Fruit fly (Drosophila melanogaster) whole organism, embryonic: Measurements from ENCODE around the gene CG14537.

ENCODE experiments used
- ATbp ChIP-seq: fragments of 200-800 bp; sonication (Bioruptor generic); optimal IDR thresholded peaks from 2 replicates; lab custom pipeline; 2017; ENCODE audit warnings: missing biosample characterization, mild to moderate bottlenecking, missing genetic modification characterization, missing genetic modification reagents
- Asciz ChIP-seq: fragments of 200-800 bp; sonication (Bioruptor generic); optimal IDR thresholded peaks from 2 replicates; lab custom pipeline; 2017; ENCODE audit warnings: missing biosample characterization, mild to moderate bottlenecking, missing genetic modification characterization, missing genetic modification reagents
- Atf6 ChIP-seq: fragments of 200-800 bp; sonication (Bioruptor generic); IDR thresholded peaks from 2 replicates; pipeline ENCODE4 v1.3.6; 2022; ENCODE audit warnings: missing biosample characterization, missing genetic modification characterization
- Blimp-1 ChIP-seq: fragments of 200-800 bp; sonication (Bioruptor generic); optimal IDR thresholded peaks from 3 replicates; lab custom pipeline; 2018; ENCODE audit warnings: missing biosample characterization, missing genetic modification characterization, mild to moderate bottlenecking, moderate library complexity, missing genetic modification reagents
- CG10431 ChIP-seq: fragments of 200-800 bp; sonication (Bioruptor generic); optimal IDR thresholded peaks from 3 replicates; lab custom pipeline; 2018; ENCODE audit warnings: missing biosample characterization, mild to moderate bottlenecking, missing genetic modification characterization
- CG11085 ChIP-seq: fragments of 200-800 bp; sonication (Bioruptor generic); IDR thresholded peaks from 2 replicates; pipeline ENCODE4 v1.3.6; 2022; ENCODE audit warnings: missing biosample characterization, missing genetic modification characterization
- CG12659 ChIP-seq: fragments of 200-800 bp; sonication (Bioruptor generic); optimal IDR thresholded peaks from 3 replicates; lab custom pipeline; 2017; ENCODE audit warnings: mild to moderate bottlenecking, missing biosample characterization, missing genetic modification reagents, missing genetic modification characterization
- CG1603 ChIP-seq: fragments of 200-800 bp; sonication (Bioruptor generic); optimal IDR thresholded peaks from 2 replicates; lab custom pipeline; 2019; ENCODE audit warnings: missing biosample characterization, mild to moderate bottlenecking, missing genetic modification characterization, moderate library complexity
- CG16779 ChIP-seq: fragments of 200-800 bp; sonication (Bioruptor generic); IDR thresholded peaks from 2 replicates; pipeline ENCODE4 v1.3.6; 2022; ENCODE audit warnings: missing biosample characterization, missing genetic modification characterization
- CG17568 ChIP-seq: fragments of 200-800 bp; sonication (Bioruptor generic); optimal IDR thresholded peaks from 2 replicates; lab custom pipeline; 2018; ENCODE audit warnings: missing biosample characterization, mild to moderate bottlenecking, missing genetic modification characterization, moderate library complexity
- CG2678 ChIP-seq: fragments of 200-800 bp; sonication (Bioruptor generic); optimal IDR thresholded peaks from 3 replicates; lab custom pipeline; 2019; ENCODE audit warnings: missing biosample characterization, mild to moderate bottlenecking, missing genetic modification characterization, moderate library complexity
- CG2875 ChIP-seq: fragments of 200-800 bp; sonication (Bioruptor generic); optimal IDR thresholded peaks from 2 replicates; lab custom pipeline; 2017; ENCODE audit warnings: missing biosample characterization, mild to moderate bottlenecking, missing genetic modification characterization, missing genetic modification reagents
- CG2889 ChIP-seq: fragments of 200-800 bp; sonication (Bioruptor generic); IDR thresholded peaks from 3 replicates; pipeline ENCODE4 v1.3.6; 2022; ENCODE audit warnings: missing biosample characterization, missing genetic modification characterization
- CG34224 ChIP-seq: fragments of 200-800 bp; sonication (Bioruptor generic); IDR thresholded peaks from 3 replicates; pipeline ENCODE4 v1.3.6; 2022; ENCODE audit warnings: missing biosample characterization, missing genetic modification characterization; ENCODE audit not compliant: partially characterized antibody
- CG3838 ChIP-seq: fragments of 200-800 bp; sonication (Bioruptor generic); optimal IDR thresholded peaks from 3 replicates; lab custom pipeline; 2016; ENCODE audit warnings: missing biosample characterization, missing genetic modification characterization
- CG4424 ChIP-seq: fragments of 200-800 bp; sonication (Bioruptor generic); optimal IDR thresholded peaks from 3 replicates; lab custom pipeline; 2016; ENCODE audit warnings: missing biosample characterization, missing genetic modification characterization
- CG6654 ChIP-seq: fragments of 200-800 bp; sonication (Bioruptor generic); optimal IDR thresholded peaks from 2 replicates; lab custom pipeline; 2017; ENCODE audit warnings: missing biosample characterization, mild to moderate bottlenecking, missing genetic modification characterization
- CG7987 ChIP-seq: fragments of 200-800 bp; sonication (Bioruptor generic); optimal IDR thresholded peaks from 2 replicates; lab custom pipeline; 2018; ENCODE audit warnings: missing biosample characterization, mild to moderate bottlenecking, missing genetic modification characterization, moderate library complexity
- CG8089 ChIP-seq: fragments of 200-800 bp; sonication (Bioruptor generic); optimal IDR thresholded peaks from 3 replicates; lab custom pipeline; 2016; ENCODE audit warnings: missing biosample characterization, missing genetic modification characterization
- Dek ChIP-seq: fragments of 200-800 bp; sonication (Bioruptor generic); optimal IDR thresholded peaks from 3 replicates; lab custom pipeline; 2019; ENCODE audit warnings: missing biosample characterization, mild to moderate bottlenecking, missing genetic modification characterization, moderate library complexity
- Dip3 ChIP-seq: fragments of 200-800 bp; sonication (Bioruptor generic); optimal IDR thresholded peaks from 3 replicates; lab custom pipeline; 2016; ENCODE audit warnings: missing biosample characterization, missing genetic modification characterization
- Dp ChIP-seq: fragments of 200-800 bp; sonication (Bioruptor generic); optimal IDR thresholded peaks from 2 replicates; lab custom pipeline; 2018; ENCODE audit warnings: missing biosample characterization, mild to moderate bottlenecking, missing genetic modification characterization, moderate library complexity
- GATAe ChIP-seq: fragments of 200-800 bp; sonication (Bioruptor generic); conservative IDR thresholded peaks from 2 replicates; pipeline ENCODE4 v1.3.6; 2022; ENCODE audit warnings: missing biosample characterization, missing genetic modification characterization
- Hand ChIP-seq: fragments of 200-800 bp; sonication (Bioruptor generic); optimal IDR thresholded peaks from 2 replicates; lab custom pipeline; 2017; ENCODE audit warnings: mild to moderate bottlenecking, missing biosample characterization, missing genetic modification reagents, missing genetic modification characterization
- Lhr ChIP-seq: fragments of 200-800 bp; sonication (Bioruptor generic); optimal IDR thresholded peaks from 3 replicates; lab custom pipeline; 2017; ENCODE audit warnings: mild to moderate bottlenecking, missing biosample characterization, missing genetic modification reagents, missing genetic modification characterization
- Pdp1 ChIP-seq, 2 experiments: fragments of 200-800 bp; sonication (Bioruptor generic); optimal IDR thresholded peaks; 3 replicates each; lab custom pipeline; 2016; ENCODE audit warnings: missing biosample characterization in 2 of 2, missing genetic modification characterization in 2 of 2, mild to moderate bottlenecking in 1 of 2, moderate library complexity in 1 of 2
- Sry-δ ChIP-seq: fragments of 200-800 bp; sonication (Bioruptor generic); optimal IDR thresholded peaks from 2 replicates; lab custom pipeline; 2016; ENCODE audit warnings: missing biosample characterization, missing genetic modification characterization
- al ChIP-seq: fragments of 200-800 bp; sonication (Bioruptor generic); IDR thresholded peaks from 2 replicates; pipeline ENCODE4 v1.3.6; 2022; ENCODE audit warnings: missing biosample characterization, missing genetic modification characterization
- aop ChIP-seq: fragments of 200-800 bp; sonication (Bioruptor generic); IDR thresholded peaks from 2 replicates; pipeline ENCODE4 v1.3.6; 2022; ENCODE audit warnings: missing biosample characterization, missing genetic modification characterization
- bcd ChIP-seq: fragments of 200-800 bp; sonication (Bioruptor generic); optimal IDR thresholded peaks from 2 replicates; lab custom pipeline; 2017; ENCODE audit warnings: missing biosample characterization, mild to moderate bottlenecking, missing genetic modification characterization
- bsh ChIP-seq, 2 experiments: fragments of 200-800 bp; sonication (Bioruptor generic); optimal IDR thresholded peaks; 2 replicates each; lab custom pipeline; 2017 to 2018; ENCODE audit warnings: mild to moderate bottlenecking in 2 of 2, missing biosample characterization in 2 of 2, missing genetic modification characterization in 2 of 2, moderate library complexity in 1 of 2
- cad ChIP-seq: fragments of >200 bp; optimal IDR thresholded peaks from 2 replicates; lab custom pipeline; 2017; ENCODE audit warnings: missing biosample characterization, missing genetic modification characterization
- ci ChIP-seq: fragments of 200-800 bp; sonication (Bioruptor generic); IDR thresholded peaks from 3 replicates; pipeline ENCODE4 v1.3.6; 2022; ENCODE audit warnings: missing biosample characterization, missing genetic modification characterization
- crol ChIP-seq: fragments of 200-800 bp; sonication (Bioruptor generic); IDR thresholded peaks from 2 replicates; pipeline ENCODE4 v1.3.6; 2022; ENCODE audit warnings: missing biosample characterization, missing genetic modification characterization
- dmrt99B ChIP-seq: fragments of 200-800 bp; sonication (Bioruptor generic); optimal IDR thresholded peaks from 2 replicates; lab custom pipeline; 2018; ENCODE audit warnings: missing biosample characterization, mild to moderate bottlenecking, missing genetic modification characterization, moderate library complexity
- dpn ChIP-seq, 2 experiments: fragments of 200-800 bp; sonication (Bioruptor generic); optimal IDR thresholded peaks; 3 replicates each; lab custom pipeline; 2016; ENCODE audit warnings: missing biosample characterization in 2 of 2, missing genetic modification characterization in 2 of 2
- fd64A ChIP-seq: fragments of 200-800 bp; sonication (Bioruptor generic); optimal IDR thresholded peaks from 3 replicates; lab custom pipeline; 2018; ENCODE audit warnings: missing biosample characterization, mild to moderate bottlenecking, missing genetic modification characterization
- fu2 ChIP-seq: fragments of 200-800 bp; sonication (Bioruptor generic); optimal IDR thresholded peaks from 2 replicates; lab custom pipeline; 2016; ENCODE audit warnings: missing biosample characterization, missing genetic modification characterization
- grau ChIP-seq: fragments of 200-800 bp; optimal IDR thresholded peaks from 3 replicates; lab custom pipeline; 2019; ENCODE audit warnings: missing biosample characterization, mild to moderate bottlenecking, missing genetic modification characterization, moderate library complexity
- gsb ChIP-seq: fragments of 200-800 bp; sonication (Bioruptor generic); IDR thresholded peaks from 2 replicates; pipeline ENCODE4 v1.3.6; 2022; ENCODE audit warnings: missing biosample characterization, missing genetic modification characterization
- hkb ChIP-seq, 2 experiments: fragments of 200-800 bp in 1 of 2; fragments of >200 bp in 1 of 2; sonication (Bioruptor generic) in 1 of 2; IDR thresholded peaks in 1 of 2; optimal IDR thresholded peaks in 1 of 2; 2 replicates each; pipeline versions ENCODE4 v1.3.6 to Lab custom; 2017 to 2022; ENCODE audit warnings: missing biosample characterization in 1 of 2, missing genetic modification characterization in 1 of 2
- lilli ChIP-seq: fragments of 200-800 bp; sonication (Bioruptor generic); optimal IDR thresholded peaks from 3 replicates; lab custom pipeline; 2016; ENCODE audit warnings: missing biosample characterization, missing genetic modification characterization
- maf-S ChIP-seq: fragments of 200-800 bp; sonication (Bioruptor generic); optimal IDR thresholded peaks from 2 replicates; lab custom pipeline; 2016; ENCODE audit warnings: missing biosample characterization, missing genetic modification characterization
- mirr ChIP-seq: fragments of 200-800 bp; sonication (Bioruptor generic); optimal IDR thresholded peaks from 3 replicates; lab custom pipeline; 2018; ENCODE audit warnings: missing biosample characterization, mild to moderate bottlenecking, missing genetic modification characterization
- nom ChIP-seq: fragments of 200-800 bp; sonication (Bioruptor generic); optimal IDR thresholded peaks from 2 replicates; lab custom pipeline; 2017; ENCODE audit warnings: missing biosample characterization, missing genetic modification characterization, mild to moderate bottlenecking, moderate library complexity, missing genetic modification reagents
- p53 ChIP-seq: fragments of 200-800 bp; sonication (Bioruptor generic); optimal IDR thresholded peaks from 2 replicates; lab custom pipeline; 2016; ENCODE audit warnings: missing biosample characterization, missing genetic modification characterization
- sna ChIP-seq: fragments of 200-800 bp; sonication (Bioruptor generic); IDR thresholded peaks from 2 replicates; pipeline ENCODE4 v1.3.6; 2022; ENCODE audit warnings: missing biosample characterization, missing genetic modification characterization; ENCODE audit not compliant: partially characterized antibody
- tin ChIP-seq: fragments of 200-800 bp; sonication (Bioruptor generic); optimal IDR thresholded peaks from 3 replicates; lab custom pipeline; 2016; ENCODE audit warnings: missing biosample characterization, missing genetic modification characterization
- vvl ChIP-seq: fragments of 200-800 bp; sonication (Bioruptor generic); IDR thresholded peaks from 2 replicates; pipeline ENCODE4 v1.3.6; 2022; ENCODE audit warnings: missing biosample characterization, missing genetic modification characterization
- wek ChIP-seq: fragments of 200-800 bp; sonication (Bioruptor generic); optimal IDR thresholded peaks from 3 replicates; lab custom pipeline; 2018; ENCODE audit warnings: missing biosample characterization, mild to moderate bottlenecking, missing genetic modification characterization, moderate library complexity
- zen2 ChIP-seq: fragments of 200-800 bp; sonication (Bioruptor generic); IDR thresholded peaks from 3 replicates; pipeline ENCODE4 v1.3.6; 2022; ENCODE audit warnings: missing biosample characterization, missing genetic modification characterization; ENCODE audit not compliant: partially characterized antibody

The CG14537 gene

dm6 chr2L:7828231-7828630 lies 12.0 kb upstream of the CG14537 start (continued):
- no peak for TF ChIP-seq lilli (GFP tag; lab: Kevin White, UChicago)
- TF ChIP-seq Atf6, result no peak
- TF ChIP-seq gsb (GFP tag; lab: Robert Waterston, UW), result no peak
- no peak for TF ChIP-seq al (GFP tag; lab: Robert Waterston, UW)
- no peak for TF ChIP-seq zen2
- TF ChIP-seq fu2 (GFP tag; lab: Kevin White, UChicago), result no peak
- TF ChIP-seq Sry-δ (GFP tag; lab: Kevin White, UChicago), result no peak
- no peak for TF ChIP-seq CG2889 (GFP tag; lab: Robert Waterston, UW)
- no peak for TF ChIP-seq CG16779
- TF ChIP-seq p53 (GFP tag; lab: Kevin White, UChicago), result no peak
- no peak for TF ChIP-seq hkb (optimal IDR thresholded peaks at IDR 0.05; lab: Kevin White, UChicago)
- TF ChIP-seq hkb (GFP tag; IDR thresholded peaks at IDR 0.05; lab: Robert Waterston, UW), result no peak
- no peak for TF ChIP-seq CG3838
- no peak for TF ChIP-seq Dp (GFP tag; lab: Kevin White, UChicago)
- TF ChIP-seq CG2875 (GFP tag; lab: Kevin White, UChicago), result no peak
- TF ChIP-seq CG12659, result peak; percentile 69
- TF ChIP-seq fd64A (GFP tag; lab: Kevin White, UChicago), result no peak
- no peak for TF ChIP-seq CG6654 (GFP tag; lab: Kevin White, UChicago)
- peak; percentile 33 for TF ChIP-seq bcd (GFP tag; lab: Kevin White, UChicago)
- TF ChIP-seq maf-S, result no peak
- TF ChIP-seq CG11085 (GFP tag; lab: Robert Waterston, UW), result no peak
- TF ChIP-seq CG4424 (GFP tag; lab: Kevin White, UChicago), result no peak
- peak in 1 of 2 experiments; percentile 11 for TF ChIP-seq bsh (GFP tag; optimal IDR thresholded peaks at IDR 0.05; lab: Kevin White, UChicago)
- peak; percentile 6 for TF ChIP-seq grau (tag; lab: Kevin White, UChicago)
- no peak for TF ChIP-seq sna
- TF ChIP-seq cad (GFP tag; lab: Kevin White, UChicago), result no peak
- peak; percentile 22 for TF ChIP-seq dmrt99B (tag; lab: Kevin White, UChicago)
- TF ChIP-seq Hand (GFP tag; lab: Kevin White, UChicago), result peak; percentile 47
- peak; percentile 38; the same call in 1 of the 2 replicates for TF ChIP-seq GATAe

DNA sequence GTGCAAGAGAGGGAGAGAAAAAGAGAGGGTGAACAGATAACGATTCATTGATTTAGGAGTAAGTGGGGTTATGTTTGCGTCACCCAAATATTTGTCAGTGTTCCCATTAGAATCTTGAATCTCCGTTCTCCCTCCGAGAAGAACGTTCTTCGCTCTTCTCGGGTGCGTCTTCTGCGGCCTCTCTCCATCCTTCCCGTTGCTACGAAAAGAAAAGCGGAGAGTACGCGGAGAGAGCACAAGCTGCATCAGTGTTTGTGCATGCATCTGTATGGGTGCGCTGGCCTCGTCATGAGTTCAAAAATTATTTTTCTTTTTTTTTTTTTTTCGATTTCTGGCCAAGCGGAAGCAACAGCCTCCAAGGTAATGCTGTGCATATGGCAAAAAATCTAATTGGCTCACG lies 11.4 kb upstream of the CG14537 start:
- TF ChIP-seq Lhr (GFP tag; lab: Kevin White, UChicago) (no peak), CG17568 (peak; percentile 20), CG1603 (tag; lab: Kevin White, UChicago) (peak; percentile 26), crol (GFP tag; lab: Robert Waterston, UW) (peak; percentile 28; the same call in 1 of the 2 replicates), tin (GFP tag; lab: Kevin White, UChicago) (no peak), CG2678 (tag; lab: Kevin White, UChicago) (peak; percentile 15), CG8089 (GFP tag; lab: Kevin White, UChicago) (no peak), Dip3 (no peak), Dek (no peak), aop (no peak), ATbp (peak; percentile 15), wek (GFP tag; lab: Kevin White, UChicago) (peak; percentile 21), CG10431 (no peak), Blimp-1 (GFP tag; lab: Kevin White, UChicago) (peak; percentile 16), dpn (GFP tag; optimal IDR thresholded peaks at IDR 0.05; lab: Kevin White, UChicago) (no peak), nom (peak; percentile 8), ci (GFP tag; lab: Robert Waterston, UW) (peak; percentile 48; the same call in 1 of the 3 replicates), CG34224 (GFP tag; lab: Robert Waterston, UW) (0 out of 3 replicates have a peak, but pooled peaks have one; percentile 10), Asciz (GFP tag; lab: Kevin White, UChicago) (peak; percentile 46), Pdp1 (GFP tag; optimal IDR thresholded peaks at IDR 0.05; lab: Kevin White, UChicago) (peak in 1 of 2 experiments; percentile 69), vvl (0 out of 2 replicates have a peak, but pooled peaks have one; percentile 51), CG7987 (GFP tag; lab: Kevin White, UChicago) (peak; percentile 38), mirr (GFP tag; lab: Kevin White, UChicago) (peak; percentile 27)
